Fruit fly (Drosophila melanogaster) whole organism, embryonic: Measurements from ENCODE around the gene Wbp2.
A peak's percentile ranks its signal among the peaks of the same experiment; 100 is the strongest.

Experiments used
- Atf6 ChIP-seq: fragments of 200-800 bp; sonication (Bioruptor generic); IDR thresholded peaks from 2 replicates; pipeline ENCODE4 v1.3.6; 2022; ENCODE audit warnings: missing biosample characterization, missing genetic modification characterization
- CG10565 ChIP-seq: fragments of 200-800 bp; sonication (Bioruptor generic); optimal IDR thresholded peaks from 3 replicates; lab custom pipeline; 2016; ENCODE audit warnings: missing biosample characterization, mild to moderate bottlenecking, missing genetic modification characterization
- CG10654 ChIP-seq: fragments of 200-800 bp; sonication (Bioruptor generic); optimal IDR thresholded peaks from 2 replicates; lab custom pipeline; 2016; ENCODE audit warnings: missing biosample characterization, missing genetic modification characterization
- CG11093 ChIP-seq: fragments of 200-800 bp; sonication (Bioruptor generic); IDR thresholded peaks from 3 replicates; pipeline ENCODE4 v1.3.6; 2022; ENCODE audit warnings: missing biosample characterization, missing genetic modification characterization
- CG11560 ChIP-seq: fragments of 200-800 bp; sonication (Bioruptor generic); IDR thresholded peaks from 3 replicates; pipeline ENCODE4 v1.3.6; 2022; ENCODE audit warnings: missing biosample characterization, missing genetic modification characterization
- CG11695 ChIP-seq: fragments of 200-800 bp; sonication (Bioruptor generic); IDR thresholded peaks from 3 replicates; pipeline ENCODE4 v1.3.6; 2022; ENCODE audit warnings: missing biosample characterization, missing genetic modification characterization
- CG12299 ChIP-seq: fragments of 200-800 bp; sonication (Bioruptor generic); optimal IDR thresholded peaks from 2 replicates; lab custom pipeline; 2018; ENCODE audit warnings: missing biosample characterization, mild to moderate bottlenecking, missing genetic modification characterization
- CG12659 ChIP-seq: fragments of 200-800 bp; sonication (Bioruptor generic); optimal IDR thresholded peaks from 3 replicates; lab custom pipeline; 2017; ENCODE audit warnings: mild to moderate bottlenecking, missing biosample characterization, missing genetic modification reagents, missing genetic modification characterization
- CG13287 ChIP-seq: fragments of 200-800 bp; sonication (Bioruptor generic); IDR thresholded peaks from 2 replicates; pipeline ENCODE4 v1.3.6; 2022; ENCODE audit warnings: missing biosample characterization, missing genetic modification characterization; ENCODE audit not compliant: partially characterized antibody
- CG13775 ChIP-seq: fragments of 200-800 bp; sonication (Bioruptor generic); optimal IDR thresholded peaks from 3 replicates; lab custom pipeline; 2017; ENCODE audit warnings: missing biosample characterization, mild to moderate bottlenecking, missing genetic modification characterization
- CG14667 ChIP-seq: fragments of 200-800 bp; sonication (Bioruptor generic); IDR thresholded peaks from 2 replicates; pipeline ENCODE4 v1.3.6; 2022; ENCODE audit warnings: missing biosample characterization, missing genetic modification characterization
- CG14965 ChIP-seq: fragments of 200-800 bp; sonication (Bioruptor generic); optimal IDR thresholded peaks from 2 replicates; lab custom pipeline; 2016; ENCODE audit warnings: missing biosample characterization, missing genetic modification characterization, borderline replicate concordance
- CG16813 ChIP-seq: fragments of 200-800 bp; sonication (Bioruptor generic); IDR thresholded peaks from 3 replicates; pipeline ENCODE4 v1.3.6; 2022; ENCODE audit warnings: missing biosample characterization, missing genetic modification characterization; ENCODE audit not compliant: partially characterized antibody
- CG17359 ChIP-seq: fragments of 200-800 bp; sonication (Bioruptor generic); optimal IDR thresholded peaks from 3 replicates; lab custom pipeline; 2018; ENCODE audit warnings: missing biosample characterization, mild to moderate bottlenecking, missing genetic modification characterization, moderate library complexity
- CG17612 ChIP-seq: fragments of 200-800 bp; sonication (Bioruptor generic); IDR thresholded peaks from 2 replicates; pipeline ENCODE4 v1.3.6; 2022; ENCODE audit warnings: missing biosample characterization, missing genetic modification characterization
- CG17912 ChIP-seq: fragments of 200-800 bp; sonication (Bioruptor generic); optimal IDR thresholded peaks from 2 replicates; lab custom pipeline; 2018; ENCODE audit warnings: missing biosample characterization, mild to moderate bottlenecking, missing genetic modification characterization
- CG2129 ChIP-seq: fragments of 200-800 bp; sonication (Bioruptor generic); IDR thresholded peaks from 2 replicates; pipeline ENCODE4 v1.3.6; 2022; ENCODE audit warnings: missing biosample characterization, missing genetic modification characterization; ENCODE audit not compliant: partially characterized antibody
- CG3726 ChIP-seq: fragments of 200-800 bp; sonication (Bioruptor generic); IDR thresholded peaks from 3 replicates; pipeline ENCODE4, ENCODE4 v1.3.6; 2022; ENCODE audit warnings: missing biosample characterization, missing genetic modification characterization
- CG6254 ChIP-seq: fragments of 200-800 bp; sonication (Bioruptor generic); optimal IDR thresholded peaks from 3 replicates; lab custom pipeline; 2017; ENCODE audit warnings: mild to moderate bottlenecking, missing biosample characterization, missing genetic modification reagents, missing genetic modification characterization
- CG6791 ChIP-seq: fragments of 200-800 bp; sonication (Bioruptor generic); IDR thresholded peaks from 3 replicates; pipeline ENCODE4 v1.3.6; 2022; ENCODE audit warnings: missing biosample characterization, missing genetic modification characterization; ENCODE audit not compliant: partially characterized antibody
- CG7357 ChIP-seq: fragments of 200-800 bp; sonication (Bioruptor generic); IDR thresholded peaks from 3 replicates; pipeline ENCODE4 v1.3.6; 2022; ENCODE audit warnings: missing biosample characterization, missing genetic modification characterization
- CG7372 ChIP-seq: fragments of 200-800 bp; sonication (Bioruptor generic); IDR thresholded peaks from 2 replicates; pipeline ENCODE4 v1.3.6; 2022; ENCODE audit warnings: missing biosample characterization, missing genetic modification characterization
- CG8478 ChIP-seq: fragments of >200 bp; optimal IDR thresholded peaks from 2 replicates; lab custom pipeline; 2018
- CG8924 ChIP-seq: fragments of 200-800 bp; optimal IDR thresholded peaks from 3 replicates; lab custom pipeline; 2019; ENCODE audit warnings: missing biosample characterization, mild to moderate bottlenecking, missing genetic modification characterization, moderate library complexity
- CG9876 ChIP-seq: fragments of 200-800 bp; sonication (Bioruptor generic); optimal IDR thresholded peaks from 2 replicates; lab custom pipeline; 2016; ENCODE audit warnings: missing biosample characterization, missing genetic modification characterization
- CHES-1-like ChIP-seq: fragments of 200-800 bp; sonication (Bioruptor generic); optimal IDR thresholded peaks from 2 replicates; lab custom pipeline; 2016; ENCODE audit warnings: missing biosample characterization, missing genetic modification characterization
- Dip2 ChIP-seq: fragments of 200-800 bp; sonication (Bioruptor generic); IDR thresholded peaks from 2 replicates; pipeline ENCODE4 v1.3.6; 2022; ENCODE audit warnings: missing biosample characterization, missing genetic modification characterization
- Eip74EF ChIP-seq, 2 experiments: fragments of 200-800 bp in 1 of 2; fragments of >200 bp in 1 of 2; sonication (Bioruptor generic) in 1 of 2; optimal IDR thresholded peaks; 2 replicates each; lab custom pipeline; 2017 to 2019; ENCODE audit warnings: missing biosample characterization in 2 of 2, missing genetic modification characterization in 2 of 2, mild to moderate bottlenecking in 1 of 2, moderate library complexity in 1 of 2
- Elba2 ChIP-seq: fragments of 200-800 bp; sonication (Bioruptor generic); optimal IDR thresholded peaks from 3 replicates; lab custom pipeline; 2016; ENCODE audit warnings: missing biosample characterization, missing genetic modification characterization
- Fer1 ChIP-seq: fragments of 200-800 bp; sonication (Bioruptor generic); optimal IDR thresholded peaks from 2 replicates; lab custom pipeline; 2017; ENCODE audit warnings: missing biosample characterization, mild to moderate bottlenecking, missing genetic modification characterization
- HmgD ChIP-seq: fragments of 200-800 bp; sonication (Bioruptor generic); optimal IDR thresholded peaks from 3 replicates; lab custom pipeline; 2016; ENCODE audit warnings: missing biosample characterization, missing genetic modification characterization
- HmgZ ChIP-seq: fragments of 200-800 bp; sonication (Bioruptor generic); optimal IDR thresholded peaks from 2 replicates; lab custom pipeline; 2018; ENCODE audit warnings: missing biosample characterization, mild to moderate bottlenecking, missing genetic modification characterization
- Oli ChIP-seq: fragments of 200-800 bp; sonication (Bioruptor generic); optimal IDR thresholded peaks from 2 replicates; lab custom pipeline; 2018; ENCODE audit warnings: missing biosample characterization, mild to moderate bottlenecking, missing genetic modification characterization, moderate library complexity
- PHDP ChIP-seq: fragments of 200-800 bp; sonication (Bioruptor generic); optimal IDR thresholded peaks from 3 replicates; lab custom pipeline; 2018; ENCODE audit warnings: missing biosample characterization, mild to moderate bottlenecking, missing genetic modification characterization, moderate library complexity
- abd-A ChIP-seq: fragments of 200-800 bp; sonication (Bioruptor generic); optimal IDR thresholded peaks from 3 replicates; lab custom pipeline; 2019; ENCODE audit warnings: missing biosample characterization, mild to moderate bottlenecking, missing genetic modification characterization, moderate library complexity
- bowl ChIP-seq: fragments of 200-800 bp; sonication (Bioruptor generic); IDR thresholded peaks from 2 replicates; pipeline ENCODE4 v1.3.6; 2022; ENCODE audit warnings: missing biosample characterization, missing genetic modification characterization
- caup ChIP-seq: fragments of 200-800 bp; sonication (Bioruptor generic); optimal IDR thresholded peaks from 3 replicates; lab custom pipeline; 2017; ENCODE audit warnings: missing biosample characterization, mild to moderate bottlenecking, missing genetic modification characterization, moderate library complexity; ENCODE audit not compliant: severe bottlenecking
- ci ChIP-seq: fragments of 200-800 bp; sonication (Bioruptor generic); IDR thresholded peaks from 3 replicates; pipeline ENCODE4 v1.3.6; 2022; ENCODE audit warnings: missing biosample characterization, missing genetic modification characterization
- fd102C ChIP-seq: fragments of 200-800 bp; sonication (Bioruptor generic); optimal IDR thresholded peaks from 2 replicates; lab custom pipeline; 2018; ENCODE audit warnings: missing biosample characterization, mild to moderate bottlenecking, missing genetic modification characterization, moderate library complexity
- gcm2 ChIP-seq: fragments of 200-800 bp; sonication (Bioruptor generic); optimal IDR thresholded peaks from 2 replicates; lab custom pipeline; 2016; ENCODE audit warnings: missing biosample characterization, missing genetic modification characterization
- gfzf ChIP-seq: fragments of 200-800 bp; sonication (Bioruptor generic); optimal IDR thresholded peaks from 2 replicates; lab custom pipeline; 2016; ENCODE audit warnings: missing biosample characterization, mild to moderate bottlenecking, missing genetic modification characterization, moderate library complexity
- jing ChIP-seq: fragments of 200-800 bp; sonication (Bioruptor generic); optimal IDR thresholded peaks from 2 replicates; lab custom pipeline; 2018; ENCODE audit warnings: missing biosample characterization, mild to moderate bottlenecking, missing genetic modification characterization
- jumu ChIP-seq: fragments of 200-800 bp; sonication (Bioruptor generic); optimal IDR thresholded peaks from 3 replicates; lab custom pipeline; 2016; ENCODE audit warnings: missing biosample characterization, missing genetic modification characterization
- lab ChIP-seq: fragments of 200-800 bp; sonication (Bioruptor generic); optimal IDR thresholded peaks from 3 replicates; lab custom pipeline; 2017; ENCODE audit warnings: missing biosample characterization, missing genetic modification characterization, mild to moderate bottlenecking, moderate library complexity, missing genetic modification reagents
- lov ChIP-seq, 2 experiments: fragments of 200-800 bp in 1 of 2; fragments of >200 bp in 1 of 2; sonication (Bioruptor generic) in 1 of 2; IDR thresholded peaks in 1 of 2; optimal IDR thresholded peaks in 1 of 2; 2 replicates in 1 of 2; 3 replicates in 1 of 2; pipeline versions ENCODE4 v1.3.6 to Lab custom; 2017 to 2022; ENCODE audit warnings: missing biosample characterization in 1 of 2, missing genetic modification characterization in 1 of 2
- phol ChIP-seq: fragments of 200-800 bp; sonication (Bioruptor generic); optimal IDR thresholded peaks from 3 replicates; lab custom pipeline; 2018; ENCODE audit warnings: missing biosample characterization, mild to moderate bottlenecking, missing genetic modification characterization, moderate library complexity
- sisA ChIP-seq: fragments of 200-800 bp; sonication (Bioruptor generic); IDR thresholded peaks from 2 replicates; pipeline ENCODE4 v1.3.6; 2022; ENCODE audit warnings: missing biosample characterization, missing genetic modification characterization
- so ChIP-seq: fragments of 200-800 bp; sonication (Bioruptor generic); IDR thresholded peaks from 3 replicates; pipeline ENCODE4 v1.3.6; 2022; ENCODE audit warnings: missing biosample characterization, missing genetic modification characterization
- tap ChIP-seq: fragments of 200-800 bp; optimal IDR thresholded peaks from 3 replicates; lab custom pipeline; 2019; ENCODE audit warnings: missing biosample characterization, mild to moderate bottlenecking, missing genetic modification characterization, moderate library complexity
- tio ChIP-seq: fragments of 200-800 bp; sonication (Bioruptor generic); optimal IDR thresholded peaks from 2 replicates; lab custom pipeline; 2017; ENCODE audit warnings: missing biosample characterization, missing genetic modification characterization, inconsistent platforms

Wbp2 gene

dm6 chr3L:12806290-12806743 is 43.6 kb upstream of the Wbp2 start (continued):
- TF ChIP-seq PHDP (tag; lab: Kevin White, UChicago) (peak; percentile 76), CG6254 (peak; percentile 33), lab (GFP tag; lab: Kevin White, UChicago) (no peak), CG12299 (tag; lab: Kevin White, UChicago) (peak; percentile 68), so (GFP tag; lab: Robert Waterston, UW) (0 out of 3 replicates have a peak, but pooled peaks have one; percentile 20), CG13287 (GFP tag; lab: Robert Waterston, UW) (no peak), CG9876 (GFP tag; lab: Kevin White, UChicago) (no peak), HmgD (no peak), CG11695 (GFP tag; lab: Robert Waterston, UW) (0 out of 3 replicates have a peak, but pooled peaks have one; percentile 44), tap (tag; lab: Kevin White, UChicago) (peak; percentile 69), CG8478 (lab: Kevin White, UChicago) (no peak), Dip2 (GFP tag; lab: Robert Waterston, UW) (no peak), tio (GFP tag; lab: Kevin White, UChicago) (no peak), CG17612 (GFP tag; lab: Robert Waterston, UW) (no peak), CG6791 (GFP tag; lab: Robert Waterston, UW) (no peak), bowl (GFP tag; lab: Robert Waterston, UW) (no peak), CG12659 (GFP tag; lab: Kevin White, UChicago) (peak; percentile 21), CG8924 (tag; lab: Kevin White, UChicago) (peak; percentile 78), phol (tag; lab: Kevin White, UChicago) (peak; percentile 34), jing (GFP tag; lab: Kevin White, UChicago) (no peak), CG11560 (tag; lab: Robert Waterston, UW) (no peak), caup (GFP tag; lab: Kevin White, UChicago) (peak; percentile 32), Eip74EF (GFP tag; optimal IDR thresholded peaks at IDR 0.05; lab: Kevin White, UChicago) (peak in 1 of 2 experiments; percentile 40), CG16813 (GFP tag; lab: Robert Waterston, UW) (no peak), gcm2 (GFP tag; lab: Kevin White, UChicago) (no peak), HmgZ (tag; lab: Kevin White, UChicago) (peak; percentile 35), CG2129 (no peak), Elba2 (GFP tag; lab: Kevin White, UChicago) (peak; percentile 37), CG7372 (GFP tag; lab: Robert Waterston, UW) (no peak), CG11093 (GFP tag; lab: Robert Waterston, UW) (no peak), lov (optimal IDR thresholded peaks at IDR 0.05; lab: Kevin White, UChicago) (no peak), lov (GFP tag; IDR thresholded peaks at IDR 0.05; lab: Robert Waterston, UW) (no peak; the same call in 2 of the 3 replicates), CG7357 (GFP tag; lab: Robert Waterston, UW) (no peak), Atf6 (GFP tag; lab: Robert Waterston, UW) (no peak), gfzf (GFP tag; lab: Kevin White, UChicago) (no peak), CG14667 (GFP tag; lab: Robert Waterston, UW) (no peak), CG3726 (GFP tag; lab: Robert Waterston, UW) (no peak), CG13775 (GFP tag; lab: Kevin White, UChicago) (no peak), jumu (GFP tag; lab: Kevin White, UChicago) (no peak), abd-A (tag; lab: Kevin White, UChicago) (no peak), CG10565 (no peak), Oli (peak; percentile 39), fd102C (GFP tag; lab: Kevin White, UChicago) (no peak), CHES-1-like (GFP tag; lab: Kevin White, UChicago) (no peak), CG17359 (tag; lab: Kevin White, UChicago) (peak; percentile 67), CG17912 (GFP tag; lab: Kevin White, UChicago) (no peak), CG10654 (GFP tag; lab: Kevin White, UChicago) (peak; percentile 43), CG14965 (GFP tag; lab: Kevin White, UChicago) (no peak), sisA (GFP tag; lab: Robert Waterston, UW) (no peak), Fer1 (GFP tag; lab: Kevin White, UChicago) (peak; percentile 74), ci (GFP tag; lab: Robert Waterston, UW) (peak; percentile 69; the same call in 2 of the 3 replicates)
